Worm (Caenorhabditis elegans) whole organism, young adult: ENCODE measurements around the gene srxa-2.

ENCODE experiments used
- B0019.2 ChIP-seq: fragments of 200-800 bp; sonication (Bioruptor generic); conservative IDR thresholded peaks from 2 replicates; pipeline ENCODE4 v1.3.6; 2022; ENCODE audit warnings: missing genetic modification reagents, missing genetic modification characterization, missing compliant biosample characterization
- D2030.7 ChIP-seq: fragments of 200-800 bp; sonication (Bioruptor generic); IDR thresholded peaks from 2 replicates; pipeline ENCODE4 v1.3.6; 2022; ENCODE audit warnings: missing genetic modification reagents, missing genetic modification characterization, missing compliant biosample characterization
- F33H1.4 ChIP-seq: fragments of 200-800 bp; sonication (Bioruptor generic); IDR thresholded peaks from 2 replicates; pipeline ENCODE4 v1.3.6; 2022; ENCODE audit warnings: missing genetic modification reagents, missing genetic modification characterization, missing compliant biosample characterization
- F49E8.2 ChIP-seq: sonication (generic microtip); optimal IDR thresholded peaks from 3 replicates; lab custom pipeline; 2017; ENCODE audit warnings: missing genetic modification characterization, mild to moderate bottlenecking, missing compliant biosample characterization, antibody characterized with exemption, moderate library complexity; ENCODE audit not compliant: insufficient read depth
- Y67H2A.10 ChIP-seq: fragments of 200-800 bp; sonication (Bioruptor generic); conservative IDR thresholded peaks from 2 replicates; pipeline ENCODE4 v1.3.6; 2022; ENCODE audit warnings: missing genetic modification reagents, missing genetic modification characterization, missing compliant biosample characterization
- ZK185.1 ChIP-seq: sonication (generic microtip); optimal IDR thresholded peaks from 2 replicates; lab custom pipeline; 2016; ENCODE audit warnings: mild to moderate bottlenecking, missing genetic modification characterization, missing compliant biosample characterization; ENCODE audit not compliant: poor library complexity, severe bottlenecking
- ama-1 ChIP-seq, 3 experiments: fragments of 150-350 bp in 1 of 3; sonication (generic microtip) in 2 of 3; optimal IDR thresholded peaks; 2 replicates each; lab custom pipeline; 2014 to 2018; ENCODE audit warnings: missing biosample characterization in 2 of 3, missing genetic modification characterization in 2 of 3, missing genetic modification reagents in 2 of 3
- atf-7 ChIP-seq: sonication (generic microtip); optimal IDR thresholded peaks from 2 replicates; lab custom pipeline; 2017; ENCODE audit warnings: mild to moderate bottlenecking, missing genetic modification characterization, missing compliant biosample characterization
- attf-3 ChIP-seq: fragments of 200-800 bp; sonication (Bioruptor generic); conservative IDR thresholded peaks from 2 replicates; pipeline ENCODE4 v1.3.6; 2022; ENCODE audit warnings: missing genetic modification reagents, missing genetic modification characterization, missing compliant biosample characterization
- attf-5 ChIP-seq: fragments of 200-800 bp; sonication (Bioruptor generic); optimal IDR thresholded peaks from 2 replicates; lab custom pipeline; 2018; ENCODE audit warnings: mild to moderate bottlenecking, missing genetic modification characterization, missing compliant biosample characterization
- attf-6 ChIP-seq: fragments of 200-800 bp; sonication (Bioruptor generic); IDR thresholded peaks from 2 replicates; pipeline ENCODE4 v1.3.6; 2022; ENCODE audit warnings: missing genetic modification reagents, missing genetic modification characterization, missing compliant biosample characterization
- ceh-100 ChIP-seq: fragments of 200-800 bp; sonication (Bioruptor generic); IDR thresholded peaks from 2 replicates; pipeline ENCODE4 v1.3.6; 2022; ENCODE audit warnings: missing genetic modification reagents, missing genetic modification characterization, missing compliant biosample characterization
- egl-44 ChIP-seq: fragments of 200-800 bp; sonication (Bioruptor generic); IDR thresholded peaks from 2 replicates; pipeline ENCODE4 v1.3.6; 2022; ENCODE audit warnings: missing genetic modification reagents, missing genetic modification characterization, missing compliant biosample characterization
- ekl-4 ChIP-seq: fragments of 200-800 bp; sonication (Bioruptor generic); IDR thresholded peaks from 2 replicates; pipeline ENCODE4 v1.3.6; 2022; ENCODE audit warnings: missing genetic modification reagents, missing genetic modification characterization, missing compliant biosample characterization
- him-1 ChIP-seq: sonication (generic microtip); optimal IDR thresholded peaks from 2 replicates; lab custom pipeline; 2016; ENCODE audit warnings: missing genotype, missing genetic modification reagents, missing genetic modification characterization, missing compliant biosample characterization
- hmg-1.2 ChIP-seq: fragments of 200-800 bp; sonication (Bioruptor generic); IDR thresholded peaks from 2 replicates; pipeline ENCODE4 v1.3.6; 2022; ENCODE audit warnings: missing genetic modification reagents, missing genetic modification characterization, missing compliant biosample characterization
- hrde-1 ChIP-seq: sonication (generic microtip); optimal IDR thresholded peaks from 2 replicates; lab custom pipeline; 2016; ENCODE audit warnings: missing genetic modification characterization, mild to moderate bottlenecking, missing compliant biosample characterization, moderate library complexity, missing genotype, missing genetic modification reagents, borderline replicate concordance
- hsf-1 ChIP-seq: fragments of 200-800 bp; sonication (Bioruptor generic); IDR thresholded peaks from 2 replicates; pipeline ENCODE4 v1.3.6; 2022; ENCODE audit warnings: missing genetic modification reagents, missing genetic modification characterization, missing compliant biosample characterization
- lin-26 ChIP-seq: fragments of 200-800 bp; sonication (Bioruptor generic); IDR thresholded peaks from 2 replicates; pipeline ENCODE4 v1.3.6; 2022; ENCODE audit warnings: missing genetic modification reagents, missing genetic modification characterization, missing compliant biosample characterization
- lin-35 ChIP-seq, 3 experiments: fragments of 150-350 bp in 2 of 3; sonication (generic microtip) in 1 of 3; optimal IDR thresholded peaks; 2 replicates each; lab custom pipeline; 2014 to 2018; ENCODE audit warnings: missing biosample characterization in 3 of 3, missing genetic modification characterization in 3 of 3, missing genetic modification reagents in 3 of 3
- lsl-1 ChIP-seq: fragments of 200-800 bp; sonication (Bioruptor generic); optimal IDR thresholded peaks from 2 replicates; lab custom pipeline; 2018; ENCODE audit warnings: mild to moderate bottlenecking, missing genetic modification characterization, moderate library complexity, missing compliant biosample characterization
- madf-6 ChIP-seq: fragments of 200-800 bp; sonication (Bioruptor generic); IDR thresholded peaks from 2 replicates; pipeline ENCODE4 v1.3.6; 2022; ENCODE audit warnings: missing genetic modification reagents, missing genetic modification characterization, missing compliant biosample characterization
- mcd-1 ChIP-seq: fragments of 200-800 bp; sonication (Bioruptor generic); IDR thresholded peaks from 2 replicates; pipeline ENCODE4 v1.3.6; 2022; ENCODE audit warnings: missing genetic modification reagents, missing genetic modification characterization, missing compliant biosample characterization
- nhr-179 ChIP-seq: sonication (generic microtip); optimal IDR thresholded peaks from 2 replicates; lab custom pipeline; 2016; ENCODE audit warnings: mild to moderate bottlenecking, missing genetic modification characterization, missing compliant biosample characterization
- nhr-80 ChIP-seq: sonication (generic microtip); optimal IDR thresholded peaks from 2 replicates; lab custom pipeline; 2016; ENCODE audit warnings: missing genetic modification characterization, missing compliant biosample characterization
- pbrm-1 ChIP-seq: fragments of 200-800 bp; sonication (Bioruptor generic); IDR thresholded peaks from 2 replicates; pipeline ENCODE4 v1.3.6; 2022; ENCODE audit warnings: missing genetic modification reagents, missing genetic modification characterization, missing compliant biosample characterization
- rcor-1 ChIP-seq: fragments of 200-800 bp; sonication (Bioruptor generic); IDR thresholded peaks from 2 replicates; pipeline ENCODE4 v1.3.6; 2022; ENCODE audit warnings: missing genetic modification reagents, missing genetic modification characterization, missing compliant biosample characterization
- rpc-1 ChIP-seq, 2 experiments: fragments of 150-350 bp in 1 of 2; sonication (generic microtip) in 1 of 2; optimal IDR thresholded peaks; 2 replicates each; lab custom pipeline; 2014 to 2018; ENCODE audit warnings: missing biosample characterization in 1 of 2, missing genetic modification characterization in 1 of 2, missing genetic modification reagents in 1 of 2, missing genotype in 1 of 2
- snpc-1.1 ChIP-seq: sonication (generic microtip); optimal IDR thresholded peaks from 2 replicates; lab custom pipeline; 2017; ENCODE audit warnings: missing genetic modification characterization, mild to moderate bottlenecking, missing compliant biosample characterization, antibody characterized with exemption, moderate library complexity, missing genotype, missing genetic modification reagents; ENCODE audit not compliant: insufficient read depth
- snpc-1.3 ChIP-seq: sonication (generic microtip); optimal IDR thresholded peaks from 2 replicates; lab custom pipeline; 2017; ENCODE audit warnings: missing genetic modification characterization, mild to moderate bottlenecking, missing compliant biosample characterization, antibody characterized with exemption, moderate library complexity, missing genotype, missing genetic modification reagents; ENCODE audit not compliant: insufficient read depth
- snpc-3.4 ChIP-seq: sonication (generic microtip); optimal IDR thresholded peaks from 2 replicates; lab custom pipeline; 2017; ENCODE audit warnings: missing genetic modification characterization, mild to moderate bottlenecking, missing compliant biosample characterization, antibody characterized with exemption, moderate library complexity, missing genotype, missing genetic modification reagents
- snpc-4 ChIP-seq, 5 experiments: fragments of 150-350 bp in 1 of 5; sonication (generic microtip) in 4 of 5; optimal IDR thresholded peaks; 2 replicates each; lab custom pipeline; 2014 to 2018; ENCODE audit warnings: missing genetic modification characterization in 5 of 5, missing biosample characterization in 3 of 5, antibody characterized with exemption in 2 of 5, mild to moderate bottlenecking in 2 of 5, missing compliant biosample characterization in 2 of 5, missing genotype in 2 of 5, moderate library complexity in 2 of 5, missing genetic modification reagents in 1 of 5
- sptf-2 ChIP-seq: fragments of 200-800 bp; sonication (Bioruptor generic); optimal IDR thresholded peaks from 2 replicates; lab custom pipeline; 2018; ENCODE audit warnings: mild to moderate bottlenecking, missing genetic modification characterization, missing compliant biosample characterization
- tbp1 ChIP-seq: fragments of 200-800 bp; sonication (Bioruptor generic); optimal IDR thresholded peaks from 2 replicates; lab custom pipeline; 2018; ENCODE audit warnings: mild to moderate bottlenecking, missing genetic modification characterization, missing compliant biosample characterization
- tbx-9 ChIP-seq: sonication (generic microtip); optimal IDR thresholded peaks from 2 replicates; lab custom pipeline; 2016; ENCODE audit warnings: borderline replicate concordance, missing genetic modification characterization, inconsistent platforms, missing compliant biosample characterization
- tlf-1 ChIP-seq: fragments of 200-800 bp; sonication (Bioruptor generic); optimal IDR thresholded peaks from 2 replicates; lab custom pipeline; 2018; ENCODE audit warnings: mild to moderate bottlenecking, missing genetic modification characterization, missing compliant biosample characterization
- zfh-2 ChIP-seq: fragments of 200-800 bp; sonication (Bioruptor generic); conservative IDR thresholded peaks from 2 replicates; pipeline ENCODE4 v1.3.6; 2022; ENCODE audit warnings: missing genetic modification reagents, missing genetic modification characterization, missing compliant biosample characterization

Gene srxa-2

DNA sequence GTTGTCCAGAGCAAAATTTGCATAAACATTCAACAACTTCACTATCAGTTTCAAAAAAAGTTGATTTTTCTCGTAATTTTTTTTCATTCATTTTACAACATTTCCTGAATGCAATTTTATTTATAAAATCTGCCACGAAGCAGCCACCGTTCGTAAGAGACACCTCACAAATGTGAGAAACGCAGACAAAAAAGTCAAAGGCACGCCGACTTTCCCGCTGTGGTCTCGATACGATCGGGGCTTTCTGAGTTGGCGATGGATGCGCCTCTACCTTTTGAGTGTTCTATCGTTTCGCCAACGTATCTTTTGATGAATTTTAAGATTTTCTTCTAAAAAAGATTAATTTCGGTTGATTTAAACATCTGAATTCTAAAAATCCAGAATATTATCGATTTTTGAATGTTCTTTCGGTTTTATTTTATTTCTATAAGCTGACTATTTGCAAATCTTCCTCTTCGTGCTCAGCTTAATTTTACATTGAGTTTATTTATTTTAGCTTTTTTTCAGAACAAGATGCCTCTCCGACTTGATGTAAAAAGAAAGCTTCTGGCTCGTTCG lies 36.1 kb downstream of the srxa-2 start, which contains the start of gene copb-2 (continued):
- peak; percentile 52 for TF ChIP-seq tbp1 (GFP tag; lab: Kevin White, UChicago)
- TF ChIP-seq lin-35 (GFP tag; optimal IDR thresholded peaks at IDR 0.05; lab: Kevin White, UChicago): peak in 1 of 3 experiments; percentile 52
- 0 out of 2 replicates have a peak, but pooled peaks have one; percentile 10 for TF ChIP-seq ekl-4 (GFP tag; lab: Robert Waterston, UW)
- TF ChIP-seq tlf-1 (GFP tag; lab: Kevin White, UChicago): no peak
- TF ChIP-seq tbx-9 (tag; lab: Kevin White, UChicago): no peak
- TF ChIP-seq ama-1 (optimal IDR thresholded peaks at IDR 0.05; lab: Kevin White, UChicago): no peak
- TF ChIP-seq ama-1 (GFP tag; optimal IDR thresholded peaks at IDR 0.05; lab: Kevin White, UChicago): no peak
- TF ChIP-seq attf-5: peak; percentile 63
- peak; percentile 89 for TF ChIP-seq hmg-1.2 (GFP tag; lab: Robert Waterston, UW)
- no peak; the same call in 1 of the 2 replicates for TF ChIP-seq mcd-1 (GFP tag; lab: Robert Waterston, UW)
- no peak for TF ChIP-seq zfh-2 (GFP tag; lab: Robert Waterston, UW)
- TF ChIP-seq ZK185.1 (tag; lab: Kevin White, UChicago): peak; percentile 38
- peak; percentile 88 for TF ChIP-seq F33H1.4 (GFP tag; lab: Robert Waterston, UW)

ce11 chrIV:9464345-9464783 lies 41.2 kb downstream of the srxa-2 start:
- TF ChIP-seq attf-6 (GFP tag; lab: Robert Waterston, UW) (peak; percentile 90; the same call in 1 of the 2 replicates), snpc-1.1 (tag; lab: Kevin White, UChicago) (peak; percentile 95), nhr-179 (tag; lab: Kevin White, UChicago) (no peak), lin-35 (GFP tag; optimal IDR thresholded peaks at IDR 0.05; lab: Kevin White, UChicago) (no peak), pbrm-1 (peak; percentile 79), hrde-1 (tag; lab: Kevin White, UChicago) (no peak), him-1 (tag; lab: Kevin White, UChicago) (peak; percentile 84), rcor-1 (peak; percentile 41; the same call in 1 of the 2 replicates), F49E8.2 (peak; percentile 88), rpc-1 (optimal IDR thresholded peaks at IDR 0.05; lab: Kevin White, UChicago) (no peak), rpc-1 (tag; optimal IDR thresholded peaks at IDR 0.05; lab: Kevin White, UChicago) (peak; percentile 9), lsl-1 (peak; percentile 45), atf-7 (tag; lab: Kevin White, UChicago) (no peak), sptf-2 (GFP tag; lab: Kevin White, UChicago) (no peak), hsf-1 (GFP tag; lab: Robert Waterston, UW) (peak; percentile 29; the same call in 1 of the 2 replicates), hmg-1.2 (GFP tag; lab: Robert Waterston, UW) (peak; percentile 73), snpc-3.4 (peak; percentile 88), ceh-100 (GFP tag; lab: Robert Waterston, UW) (no peak), Y67H2A.10 (no peak), snpc-4 (GFP tag; optimal IDR thresholded peaks at IDR 0.05; lab: Kevin White, UChicago) (peak; percentile 91), snpc-4 (tag; optimal IDR thresholded peaks at IDR 0.05; lab: Kevin White, UChicago) (peak; percentile 89 to 96 (median 93)), nhr-80 (no peak), madf-6 (GFP tag; lab: Robert Waterston, UW) (no peak), egl-44 (GFP tag; lab: Robert Waterston, UW) (no peak), snpc-1.3 (tag; lab: Kevin White, UChicago) (peak; percentile 81), D2030.7 (GFP tag; lab: Robert Waterston, UW) (peak; percentile 82), attf-3 (GFP tag; lab: Robert Waterston, UW) (0 out of 2 replicates have a peak, but pooled peaks have one; percentile 14), ekl-4 (GFP tag; lab: Robert Waterston, UW) (0 out of 2 replicates have a peak, but pooled peaks have one; percentile 41), attf-5 (no peak), lin-26 (GFP tag; lab: Robert Waterston, UW) (peak; percentile 67), B0019.2 (0 out of 2 replicates have a peak, but pooled peaks have one; percentile 16)
